Fruit fly (Drosophila melanogaster) whole organism, adult: ENCODE measurements around the gene CG32686.

Source experiments
- CG11617 ChIP-seq: fragments of 200-800 bp; sonication (Bioruptor generic); optimal IDR thresholded peaks from 2 replicates; lab custom pipeline; 2017; ENCODE audit warnings: mild to moderate bottlenecking, missing biosample characterization, missing genetic modification reagents, missing genetic modification characterization
- CG12768 ChIP-seq: fragments of 200-800 bp; sonication (Bioruptor generic); optimal IDR thresholded peaks from 2 replicates; lab custom pipeline; 2017; ENCODE audit warnings: missing biosample characterization, missing genetic modification characterization, mild to moderate bottlenecking, moderate library complexity, missing genetic modification reagents
- CG14711 ChIP-seq: fragments of 200-800 bp; sonication (Bioruptor generic); optimal IDR thresholded peaks from 2 replicates; lab custom pipeline; 2018; ENCODE audit warnings: missing biosample characterization, mild to moderate bottlenecking, missing genetic modification characterization, moderate library complexity
- CG1620 ChIP-seq: fragments of 200-800 bp; sonication (Bioruptor generic); optimal IDR thresholded peaks from 2 replicates; lab custom pipeline; 2016; ENCODE audit warnings: missing biosample characterization, missing genetic modification characterization
- CG33017 ChIP-seq: fragments of 200-800 bp; sonication (Bioruptor generic); optimal IDR thresholded peaks from 2 replicates; lab custom pipeline; 2018; ENCODE audit warnings: missing biosample characterization, mild to moderate bottlenecking, missing genetic modification characterization, moderate library complexity
- CG5204 ChIP-seq: fragments of 200-800 bp; sonication (Bioruptor generic); optimal IDR thresholded peaks from 2 replicates; lab custom pipeline; 2016; ENCODE audit warnings: missing biosample characterization, missing genetic modification characterization
- CG7045 ChIP-seq: fragments of 200-800 bp; sonication (Bioruptor generic); optimal IDR thresholded peaks from 2 replicates; lab custom pipeline; 2017; ENCODE audit warnings: missing biosample characterization, mild to moderate bottlenecking, missing genetic modification characterization
- CG7101 ChIP-seq: fragments of 200-800 bp; sonication (Bioruptor generic); optimal IDR thresholded peaks from 2 replicates; lab custom pipeline; 2018; ENCODE audit warnings: missing biosample characterization, mild to moderate bottlenecking, missing genetic modification characterization, moderate library complexity
- Clk ChIP-seq: fragments of 200-800 bp; sonication (Bioruptor generic); optimal IDR thresholded peaks from 2 replicates; lab custom pipeline; 2017; ENCODE audit warnings: missing biosample characterization, missing genetic modification characterization
- Crg-1 ChIP-seq: fragments of 200-800 bp; sonication (Bioruptor generic); optimal IDR thresholded peaks from 2 replicates; lab custom pipeline; 2016; ENCODE audit warnings: missing biosample characterization, missing genetic modification characterization
- Hr96 ChIP-seq: fragments of 200-800 bp; sonication (Bioruptor generic); optimal IDR thresholded peaks from 2 replicates; lab custom pipeline; 2016; ENCODE audit warnings: missing biosample characterization, missing genetic modification characterization
- Mnt ChIP-seq: fragments of 200-800 bp; sonication (Bioruptor generic); optimal IDR thresholded peaks from 2 replicates; lab custom pipeline; 2016; ENCODE audit warnings: missing biosample characterization, mild to moderate bottlenecking, missing genetic modification characterization
- bab1 ChIP-seq: fragments of 200-800 bp; sonication (Bioruptor generic); optimal IDR thresholded peaks from 3 replicates; lab custom pipeline; 2019; ENCODE audit warnings: missing biosample characterization, mild to moderate bottlenecking, missing genetic modification characterization, moderate library complexity
- cic ChIP-seq: fragments of 200-800 bp; sonication (Bioruptor generic); optimal IDR thresholded peaks from 2 replicates; lab custom pipeline; 2017; ENCODE audit warnings: missing biosample characterization, mild to moderate bottlenecking, missing genetic modification characterization, moderate library complexity
- cnc ChIP-seq, 2 experiments: fragments of >200 bp; optimal IDR thresholded peaks; 2 replicates each; lab custom pipeline; 2017
- kay ChIP-seq: fragments of 200-800 bp; sonication (Bioruptor generic); peaks from one replicate; lab custom pipeline; 2016; ENCODE audit warnings: missing biosample characterization, missing genetic modification characterization, borderline replicate concordance
- ovo ChIP-seq: fragments of 200-800 bp; sonication (Bioruptor generic); optimal IDR thresholded peaks from 2 replicates; lab custom pipeline; 2016; ENCODE audit warnings: missing biosample characterization, missing genetic modification characterization
- pad ChIP-seq: fragments of 200-800 bp; sonication (Bioruptor generic); optimal IDR thresholded peaks from 3 replicates; lab custom pipeline; 2017; ENCODE audit warnings: missing biosample characterization, missing genetic modification characterization, mild to moderate bottlenecking, moderate library complexity, missing genetic modification reagents
- tj ChIP-seq: fragments of 200-800 bp; sonication (Bioruptor generic); optimal IDR thresholded peaks from 3 replicates; lab custom pipeline; 2017; ENCODE audit warnings: missing biosample characterization, mild to moderate bottlenecking, missing genetic modification characterization, moderate library complexity
- toe ChIP-seq: fragments of 200-800 bp; sonication (Bioruptor generic); optimal IDR thresholded peaks from 2 replicates; lab custom pipeline; 2016; ENCODE audit warnings: missing biosample characterization, missing genetic modification characterization

CG32686 gene

DNA sequence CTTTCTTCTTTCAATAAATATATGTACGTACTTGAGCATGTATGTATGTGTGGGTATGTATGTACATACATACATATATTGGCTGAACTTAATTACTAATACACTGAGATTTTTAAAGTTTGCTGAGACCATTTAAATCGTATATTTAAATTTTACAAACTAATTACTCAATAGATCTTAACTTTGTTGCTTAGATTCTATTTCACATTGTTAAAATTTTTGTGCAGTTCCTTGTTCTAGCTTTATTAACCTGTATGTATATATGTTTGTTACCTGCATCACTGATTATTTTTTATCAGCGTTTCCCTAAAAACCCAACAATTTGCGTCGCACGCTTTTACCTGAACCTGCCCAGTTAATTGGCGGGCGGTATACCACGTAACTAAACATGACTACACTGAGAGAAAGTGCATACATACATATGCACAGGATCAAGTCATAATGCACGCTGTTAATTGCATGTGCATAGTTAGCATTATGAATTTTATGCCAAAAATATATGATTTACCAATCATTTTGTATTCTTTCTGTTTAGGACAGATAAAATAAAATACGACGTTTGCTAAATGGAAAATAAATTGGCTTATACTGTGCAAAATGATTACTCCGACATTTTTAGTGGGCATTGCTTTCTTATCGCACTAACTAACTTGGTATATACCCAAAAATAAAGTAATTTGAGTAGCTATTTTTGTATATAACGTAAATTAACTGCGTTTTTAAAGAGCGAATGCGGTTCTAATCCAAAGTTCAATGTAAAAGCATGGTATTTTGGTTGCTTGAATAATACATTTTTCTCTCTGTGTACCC lies 12.4 kb downstream of the CG32686 start:
- peak; percentile 67 for TF ChIP-seq CG7101 (tag; lab: Kevin White, UChicago)
- TF ChIP-seq Mnt (GFP tag; lab: Kevin White, UChicago) = peak; percentile 38
- peak; percentile 61 for TF ChIP-seq pad
- TF ChIP-seq kay (GFP tag; lab: Kevin White, UChicago) = peak; percentile 58
- TF ChIP-seq bab1 (GFP tag; lab: Kevin White, UChicago) = peak; percentile 82
- peak; percentile 43 for TF ChIP-seq CG7045 (GFP tag; lab: Kevin White, UChicago)
- peak; percentile 40 for TF ChIP-seq ovo
- no peak for TF ChIP-seq cnc (optimal IDR thresholded peaks at IDR 0.05; lab: Kevin White, UChicago)
- TF ChIP-seq cic (GFP tag; lab: Kevin White, UChicago) = no peak
- peak; percentile 84 for TF ChIP-seq tj (GFP tag; lab: Kevin White, UChicago)
- peak; percentile 34 for TF ChIP-seq CG1620 (GFP tag; lab: Kevin White, UChicago)
- TF ChIP-seq toe (GFP tag; lab: Kevin White, UChicago) = no peak
- peak; percentile 25 for TF ChIP-seq Clk
- TF ChIP-seq CG11617 (GFP tag; lab: Kevin White, UChicago) = peak; percentile 81
- TF ChIP-seq Hr96 (GFP tag; lab: Kevin White, UChicago) = peak; percentile 49
- peak; percentile 49 for TF ChIP-seq CG14711 (tag; lab: Kevin White, UChicago)
- TF ChIP-seq CG5204 (GFP tag; lab: Kevin White, UChicago) = peak; percentile 58
- peak; percentile 18 for TF ChIP-seq CG12768
- TF ChIP-seq CG33017 (tag; lab: Kevin White, UChicago) = no peak
- TF ChIP-seq Crg-1 = peak; percentile 29

- TF ChIP-seq cic (GFP tag; lab: Kevin White, UChicago) (no peak), tj (GFP tag; lab: Kevin White, UChicago) (peak; percentile 92), kay (GFP tag; lab: Kevin White, UChicago) (peak; percentile 39)
Observed at dm6 chrX:10362127-10362526, 13.0 kb downstream of the CG32686 start.

- TF ChIP-seq tj (GFP tag; lab: Kevin White, UChicago) (peak; percentile 98), CG14711 (tag; lab: Kevin White, UChicago) (no peak)
Observed at dm6 chrX:10347979-10348692, 27.0 kb downstream of the CG32686 start.

DNA sequence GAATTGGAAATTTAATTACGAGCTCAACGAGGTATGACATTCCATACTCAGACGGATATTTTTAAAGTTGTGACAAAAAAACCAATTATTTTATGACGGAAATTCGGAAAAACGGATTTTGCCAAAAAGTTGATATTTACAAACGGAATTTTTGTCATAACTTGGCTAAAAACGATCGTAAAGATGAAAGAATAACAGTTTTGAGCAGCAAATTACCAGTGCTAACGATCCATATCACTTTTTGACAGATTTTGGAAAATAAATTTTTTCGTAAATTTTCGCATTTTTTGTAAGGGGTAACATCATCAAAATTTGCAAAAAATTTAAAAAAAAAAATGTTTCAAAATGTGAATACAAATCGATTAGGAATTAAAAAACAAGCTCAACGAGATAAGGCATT lies 34.6 kb downstream of the CG32686 start:
- TF ChIP-seq pad (no peak), ovo (no peak), cic (GFP tag; lab: Kevin White, UChicago) (no peak), CG7101 (tag; lab: Kevin White, UChicago) (no peak), cnc (optimal IDR thresholded peaks at IDR 0.05; lab: Kevin White, UChicago) (no peak), CG11617 (GFP tag; lab: Kevin White, UChicago) (no peak), kay (GFP tag; lab: Kevin White, UChicago) (no peak), Clk (no peak), Crg-1 (no peak), tj (GFP tag; lab: Kevin White, UChicago) (no peak), CG12768 (no peak), toe (GFP tag; lab: Kevin White, UChicago) (no peak), CG1620 (GFP tag; lab: Kevin White, UChicago) (no peak), CG7045 (GFP tag; lab: Kevin White, UChicago) (no peak), Hr96 (GFP tag; lab: Kevin White, UChicago) (no peak), CG33017 (tag; lab: Kevin White, UChicago) (no peak), Mnt (GFP tag; lab: Kevin White, UChicago) (no peak)

dm6 chrX:10333352-10333751 lies 41.8 kb downstream of the CG32686 start, which contains the start of gene CG43740:
Gene CG43740 (plus strand): TSS chrX:10333652.
- TF ChIP-seq tj (GFP tag; lab: Kevin White, UChicago) (no peak), CG7045 (GFP tag; lab: Kevin White, UChicago) (no peak), Crg-1 (no peak), ovo (no peak), cnc (optimal IDR thresholded peaks at IDR 0.05; lab: Kevin White, UChicago) (no peak), pad (no peak), toe (GFP tag; lab: Kevin White, UChicago) (no peak), CG14711 (tag; lab: Kevin White, UChicago) (no peak), CG5204 (GFP tag; lab: Kevin White, UChicago) (no peak), kay (GFP tag; lab: Kevin White, UChicago) (no peak), Clk (no peak), CG12768 (no peak)

dm6 chrX:10331718-10332117 lies 43.4 kb downstream of the CG32686 start, which contains the start of gene CG15306:
Gene CG15306 (minus strand): TSS chrX:10331818.
- TF ChIP-seq toe (GFP tag; lab: Kevin White, UChicago) = no peak
- TF ChIP-seq CG12768 = no peak
- no peak for TF ChIP-seq CG1620 (GFP tag; lab: Kevin White, UChicago)
- no peak for TF ChIP-seq CG7101 (tag; lab: Kevin White, UChicago)
- no peak for TF ChIP-seq bab1 (GFP tag; lab: Kevin White, UChicago)
- TF ChIP-seq Hr96 (GFP tag; lab: Kevin White, UChicago) = no peak
- no peak for TF ChIP-seq CG33017 (tag; lab: Kevin White, UChicago)
- no peak for TF ChIP-seq tj (GFP tag; lab: Kevin White, UChicago)
- TF ChIP-seq cnc (optimal IDR thresholded peaks at IDR 0.05; lab: Kevin White, UChicago) = no peak
- no peak for TF ChIP-seq kay (GFP tag; lab: Kevin White, UChicago)
- no peak for TF ChIP-seq CG5204 (GFP tag; lab: Kevin White, UChicago)
- TF ChIP-seq pad = no peak
- no peak for TF ChIP-seq CG11617 (GFP tag; lab: Kevin White, UChicago)
- TF ChIP-seq Mnt (GFP tag; lab: Kevin White, UChicago) = no peak
- TF ChIP-seq ovo = no peak
- TF ChIP-seq CG14711 (tag; lab: Kevin White, UChicago) = no peak
